Worm (Caenorhabditis elegans): ENCODE measurements around the gene ttr-12.

Gene ttr-12

DNA sequence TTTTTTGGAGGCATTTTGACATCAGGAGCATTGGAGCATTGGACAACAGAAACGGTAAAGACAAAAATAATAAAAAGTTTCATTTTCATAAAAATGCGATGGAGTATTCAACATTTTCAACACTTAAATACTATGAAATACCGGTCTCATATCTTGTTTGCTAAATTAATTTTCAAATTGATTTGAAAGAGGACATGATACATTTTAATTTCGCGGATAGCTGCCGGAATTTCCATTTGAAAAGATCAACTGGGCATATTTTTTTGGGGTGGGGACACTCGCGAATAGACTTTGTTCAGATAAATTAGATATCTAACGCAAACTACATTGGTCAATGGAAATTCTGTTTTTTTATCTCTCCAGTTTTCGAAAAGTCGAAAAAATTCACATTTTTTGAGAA, 13.8 kb downstream of the ttr-12 start, which contains the start of gene F26F2.10:
Gene F26F2.10 (minus strand): TSS at position 101 of the 400 bp plus-strand sequence.
- no peak for TF ChIP-seq nfya-1 (tag; optimal IDR thresholded peaks at IDR 0.05; ENCODE audit: insufficient read depth)
- TF ChIP-seq ztf-4 (tag; optimal IDR thresholded peaks at IDR 0.05), result no peak
- no peak for TF ChIP-seq mdl-1 (tag; optimal IDR thresholded peaks at IDR 0.05)
- no peak for TF ChIP-seq elt-3 (tag; optimal IDR thresholded peaks at IDR 0.05)
- no peak for TF ChIP-seq nhr-25 (tag; optimal IDR thresholded peaks at IDR 0.05)
- no peak for TF ChIP-seq R02D3.7 (tag; optimal IDR thresholded peaks at IDR 0.05)
- no peak for TF ChIP-seq lin-39 (tag; optimal IDR thresholded peaks at IDR 0.05)
- TF ChIP-seq nhr-67 (tag; optimal IDR thresholded peaks at IDR 0.05), result no peak
- TF ChIP-seq fkh-2 (tag; optimal IDR thresholded peaks at IDR 0.05), result no peak

DNA sequence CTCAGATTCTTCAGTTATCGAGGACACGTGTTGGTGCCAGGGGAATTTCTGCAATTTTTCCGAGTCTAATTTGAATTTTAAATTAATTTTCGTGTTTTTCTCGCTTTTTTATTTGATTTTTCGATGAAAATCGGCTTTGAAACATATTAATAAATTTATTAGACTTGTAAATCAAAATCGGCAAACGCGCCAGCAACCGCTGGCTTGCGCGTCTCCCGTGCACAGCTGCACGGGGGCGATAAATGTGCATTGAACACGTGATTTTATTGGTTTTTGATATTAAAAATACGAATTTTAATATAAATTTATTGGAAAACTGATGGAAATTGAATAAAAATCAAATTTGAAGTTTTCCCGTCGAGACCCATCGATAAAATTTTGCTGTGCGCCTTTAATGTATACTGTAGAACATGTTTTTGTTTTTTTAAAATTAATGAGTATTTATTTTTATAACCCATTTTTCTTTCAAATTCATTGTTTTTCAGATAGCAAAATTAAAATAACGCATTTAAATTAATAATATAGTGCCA, 28.0 kb downstream of the ttr-12 start, which contains the start of gene F26F2.7:
Gene F26F2.7 (plus strand): TSS at position 480 of the 530 bp plus-strand sequence.
- TF ChIP-seq daf-12 (tag; optimal IDR thresholded peaks at IDR 0.05), result no peak
- TF ChIP-seq R02D3.7 (tag; optimal IDR thresholded peaks at IDR 0.05), result peak; percentile 50
- TF ChIP-seq nhr-28 (tag; optimal IDR thresholded peaks at IDR 0.05), result no peak
- no peak for TF ChIP-seq nhr-11 (tag; optimal IDR thresholded peaks at IDR 0.05)
- TF ChIP-seq nhr-25 (tag; optimal IDR thresholded peaks at IDR 0.05), result no peak
- TF ChIP-seq egl-5 (tag; optimal IDR thresholded peaks at IDR 0.05), result peak; percentile 71
- peak; percentile 72 for TF ChIP-seq jun-1 (tag; optimal IDR thresholded peaks at IDR 0.05)
- peak; percentile 10 for TF ChIP-seq pqm-1 (tag; optimal IDR thresholded peaks at IDR 0.05)
- TF ChIP-seq nhr-12 (tag; optimal IDR thresholded peaks at IDR 0.05), result no peak
- peak; percentile 54 for TF ChIP-seq nhr-43 (tag; optimal IDR thresholded peaks at IDR 0.05; ENCODE audit: poor library complexity, severe bottlenecking)
- peak; percentile 17 for TF ChIP-seq mdl-1 (tag; optimal IDR thresholded peaks at IDR 0.05)
- TF ChIP-seq ztf-11 (tag; optimal IDR thresholded peaks at IDR 0.05), result no peak
- TF ChIP-seq nhr-237 (tag; optimal IDR thresholded peaks at IDR 0.05), result no peak
- TF ChIP-seq nhr-67 (tag; optimal IDR thresholded peaks at IDR 0.05), result no peak
- no peak for TF ChIP-seq unc-62 (GFP tag; optimal IDR thresholded peaks at IDR 0.05)
- peak; percentile 56 for TF ChIP-seq lin-15B (tag; optimal IDR thresholded peaks at IDR 0.05)
- TF ChIP-seq ama-1 (optimal IDR thresholded peaks at IDR 0.05), result no peak
- TF ChIP-seq fkh-10 (GFP tag; optimal IDR thresholded peaks at IDR 0.05), result peak; percentile 34
- no peak for TF ChIP-seq fkh-2 (tag; optimal IDR thresholded peaks at IDR 0.05)
- TF ChIP-seq nfya-1 (tag; optimal IDR thresholded peaks at IDR 0.05; ENCODE audit: insufficient read depth), result peak; percentile 82
- no peak for TF ChIP-seq elt-1 (tag; optimal IDR thresholded peaks at IDR 0.05)
- no peak for TF ChIP-seq eor-1 (tag; optimal IDR thresholded peaks at IDR 0.05)
- no peak for TF ChIP-seq ZK546.5 (tag; optimal IDR thresholded peaks at IDR 0.05)
- TF ChIP-seq nhr-77 (tag; optimal IDR thresholded peaks at IDR 0.05), result no peak
- no peak for TF ChIP-seq ceh-82 (tag; optimal IDR thresholded peaks at IDR 0.05)
- peak; percentile 90 for TF ChIP-seq snpc-4 (tag; optimal IDR thresholded peaks at IDR 0.05)
- TF ChIP-seq tbx-2 (tag; optimal IDR thresholded peaks at IDR 0.05), result peak; percentile 65
- no peak for TF ChIP-seq mml-1 (tag; optimal IDR thresholded peaks at IDR 0.05)
- no peak for TF ChIP-seq nhr-76 (tag; optimal IDR thresholded peaks at IDR 0.05)
- TF ChIP-seq pha-4 (tag; optimal IDR thresholded peaks at IDR 0.05), result peak; percentile 83
- TF ChIP-seq unc-39 (tag; optimal IDR thresholded peaks at IDR 0.05), result no peak
- TF ChIP-seq hmg-11 (tag; optimal IDR thresholded peaks at IDR 0.05), result peak; percentile 83
- TF ChIP-seq sea-2 (GFP tag; optimal IDR thresholded peaks at IDR 0.05), result no peak
- TF ChIP-seq skn-1 (tag; optimal IDR thresholded peaks at IDR 0.05), result no peak
- TF ChIP-seq egl-27 (tag; optimal IDR thresholded peaks at IDR 0.05), result peak; percentile 35
- peak; percentile 60 for TF ChIP-seq ceh-28 (tag; optimal IDR thresholded peaks at IDR 0.05)
- no peak for TF ChIP-seq elt-3 (tag; optimal IDR thresholded peaks at IDR 0.05)
- no peak for TF ChIP-seq aly-2 (tag; optimal IDR thresholded peaks at IDR 0.05)
- TF ChIP-seq zag-1 (tag; optimal IDR thresholded peaks at IDR 0.05), result no peak
- TF ChIP-seq ceh-16 (tag; optimal IDR thresholded peaks at IDR 0.05), result no peak
- TF ChIP-seq ztf-4 (tag; optimal IDR thresholded peaks at IDR 0.05), result no peak
- peak; percentile 51 for TF ChIP-seq lsy-12 (tag; optimal IDR thresholded peaks at IDR 0.05)
- no peak for TF ChIP-seq fos-1 (tag; optimal IDR thresholded peaks at IDR 0.05)
- TF ChIP-seq nhr-23 (tag; optimal IDR thresholded peaks at IDR 0.05), result peak; percentile 50
- TF ChIP-seq ceh-9 (tag; optimal IDR thresholded peaks at IDR 0.05), result no peak
- TF ChIP-seq elt-2 (tag; optimal IDR thresholded peaks at IDR 0.05), result peak; percentile 80
- TF ChIP-seq lin-39 (tag; optimal IDR thresholded peaks at IDR 0.05), result peak; percentile 27
